Worm (Caenorhabditis elegans): ENCODE data around the gene nhr-249.

Gene nhr-249

ce11 chrIV:6977089-6977558, 4.8 kb upstream of the nhr-249 start, which contains the start of the genes pgl-1 and him-3:
pgl-1 (minus strand) TSS chrIV:6977318.
him-3 (plus strand) TSS chrIV:6977508.
- TF ChIP-seq skn-1 (tag; optimal IDR thresholded peaks at IDR 0.05) (no peak), nhr-20 (tag; optimal IDR thresholded peaks at IDR 0.05) (no peak), lin-39 (tag; optimal IDR thresholded peaks at IDR 0.05) (no peak)

- TF ChIP-seq lin-14 (GFP tag; optimal IDR thresholded peaks at IDR 0.05) (no peak), sptf-1 (tag; optimal IDR thresholded peaks at IDR 0.05) (no peak), aly-2 (tag; optimal IDR thresholded peaks at IDR 0.05) (no peak), jun-1 (tag; optimal IDR thresholded peaks at IDR 0.05) (no peak), hlh-17 (GFP tag; optimal IDR thresholded peaks at IDR 0.05; ENCODE audit: borderline replicate concordance) (no peak), egl-13 (tag; optimal IDR thresholded peaks at IDR 0.05) (no peak), unc-98 (GFP tag; IDR thresholded peaks at IDR 0.05) (no peak), nhr-47 (tag; optimal IDR thresholded peaks at IDR 0.05) (no peak), fkh-8 (tag; optimal IDR thresholded peaks at IDR 0.05) (no peak)
Observed at ce11 chrIV:6974162-6974938, 2.0 kb upstream of the nhr-249 start.

DNA sequence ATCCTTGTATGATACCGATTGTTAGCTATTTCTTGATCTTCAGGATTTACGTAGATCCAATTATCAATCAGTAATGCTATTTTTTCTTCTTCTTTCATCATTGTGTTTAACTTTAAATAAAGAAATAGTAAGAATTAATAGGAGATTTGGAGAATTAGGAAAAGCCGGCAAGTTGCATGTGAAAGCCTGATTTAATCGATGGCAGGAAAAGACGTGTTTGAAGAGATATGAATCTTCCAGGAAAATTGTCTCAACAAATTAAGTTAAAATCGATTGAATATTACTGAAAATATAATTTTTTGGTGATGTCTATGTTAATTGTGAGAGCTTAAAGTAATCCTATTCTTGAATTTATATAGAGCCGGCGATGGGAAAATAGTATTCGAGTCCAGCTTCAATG, 1.1 kb downstream of the nhr-249 start, which contains the start of gene ZK381.62:
TSS of gene ZK381.62 (minus strand) at position 101 of the 400 bp plus-strand sequence.
- no peak for TF ChIP-seq zip-4 (GFP tag; optimal IDR thresholded peaks at IDR 0.05)
- TF ChIP-seq fkh-10 (GFP tag; optimal IDR thresholded peaks at IDR 0.05): no peak
- no peak for TF ChIP-seq nhr-77 (tag; optimal IDR thresholded peaks at IDR 0.05)

ce11 chrIV:6970271-6970670, 2.1 kb downstream of the nhr-249 start, which contains the start of gene ZK381.8:
ZK381.8 (minus strand) TSS chrIV:6970371.
- no peak for TF ChIP-seq fkh-4 (tag; optimal IDR thresholded peaks at IDR 0.05; ENCODE audit: borderline replicate concordance)
- TF ChIP-seq nhr-19 (GFP tag; conservative IDR thresholded peaks at IDR 0.05): no peak
- no peak for TF ChIP-seq nhr-237 (tag; optimal IDR thresholded peaks at IDR 0.05)
- no peak for TF ChIP-seq mab-9 (GFP tag; IDR thresholded peaks at IDR 0.05)

DNA sequence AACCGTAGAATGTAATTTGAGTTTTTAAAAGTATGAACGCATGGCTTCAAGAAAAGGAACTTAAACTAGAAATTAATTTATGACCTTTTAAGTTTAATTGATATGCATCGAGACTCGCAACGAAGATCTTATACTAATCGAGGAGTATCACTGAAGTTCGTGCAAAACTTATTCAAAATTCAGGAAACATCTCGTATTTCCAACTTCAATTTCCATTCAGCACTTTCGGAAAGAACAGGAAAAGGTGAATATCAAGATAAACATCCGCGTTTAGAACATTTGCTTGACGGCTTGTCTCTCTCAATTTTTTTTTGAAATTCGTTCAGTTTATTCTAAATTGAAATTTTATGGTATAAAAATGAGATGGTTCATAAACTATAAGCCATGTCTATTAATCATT, 7.1 kb downstream of the nhr-249 start, which contains the start of gene ZK381.2:
TSS of gene ZK381.2 (plus strand) at position 301 of the 400 bp plus-strand sequence.
- TF ChIP-seq Y116A8C.19 (tag; optimal IDR thresholded peaks at IDR 0.05; ENCODE audit: borderline replicate concordance) (no peak), ceh-63 (GFP tag; optimal IDR thresholded peaks at IDR 0.05) (no peak), ces-1 (GFP tag; optimal IDR thresholded peaks at IDR 0.05) (no peak), nhr-90 (tag; optimal IDR thresholded peaks at IDR 0.05; ENCODE audit: poor library complexity) (no peak), zip-4 (GFP tag; optimal IDR thresholded peaks at IDR 0.05) (no peak), blmp-1 (tag; optimal IDR thresholded peaks at IDR 0.05) (no peak), egl-13 (tag; optimal IDR thresholded peaks at IDR 0.05) (no peak), mep-1 (tag; optimal IDR thresholded peaks at IDR 0.05) (no peak), jun-1 (tag; optimal IDR thresholded peaks at IDR 0.05) (no peak), ztf-11 (tag; optimal IDR thresholded peaks at IDR 0.05) (no peak), efl-3 (GFP tag; optimal IDR thresholded peaks at IDR 0.05) (no peak), xbp-1 (tag; optimal IDR thresholded peaks at IDR 0.05) (no peak), nhr-19 (GFP tag; conservative IDR thresholded peaks at IDR 0.05) (no peak), ztf-4 (tag; optimal IDR thresholded peaks at IDR 0.05) (no peak)

DNA sequence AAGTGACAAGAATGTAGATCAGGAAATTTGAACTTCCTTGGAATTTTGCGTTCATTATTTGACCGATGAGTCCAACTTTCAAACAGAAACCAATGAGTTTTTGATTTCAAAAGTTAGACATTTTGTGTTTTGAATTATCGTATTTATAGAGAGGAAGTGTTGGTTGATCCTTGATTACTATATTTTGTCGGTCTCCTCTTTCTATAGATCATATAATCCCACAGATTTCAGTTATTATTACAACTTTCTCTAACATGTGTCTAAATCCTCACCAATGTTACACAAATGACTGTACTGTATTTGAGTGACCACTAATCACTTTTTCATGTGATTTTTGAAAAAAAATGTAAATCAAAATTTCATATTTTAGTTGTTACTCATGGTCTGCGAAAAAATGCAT, 7.8 kb downstream of the nhr-249 start, which contains the start of gene B0478.3:
TSS of gene B0478.3 (minus strand) at position 101 of the 400 bp plus-strand sequence.
- TF ChIP-seq pqm-1 (tag; optimal IDR thresholded peaks at IDR 0.05) (no peak), C16A3.4 (tag; optimal IDR thresholded peaks at IDR 0.05) (no peak), F16B12.6 (tag; optimal IDR thresholded peaks at IDR 0.05) (no peak), egl-27 (tag; optimal IDR thresholded peaks at IDR 0.05) (no peak), rnt-1 (tag; optimal IDR thresholded peaks at IDR 0.05) (no peak), lin-13 (GFP tag; optimal IDR thresholded peaks at IDR 0.05) (no peak), fkh-8 (tag; optimal IDR thresholded peaks at IDR 0.05) (no peak), vab-15 (tag; optimal IDR thresholded peaks at IDR 0.05) (no peak), isw-1 (GFP tag; IDR thresholded peaks at IDR 0.05) (no peak), aha-1 (tag; optimal IDR thresholded peaks at IDR 0.05) (no peak), ceh-82 (tag; optimal IDR thresholded peaks at IDR 0.05) (no peak), skn-1 (tag; optimal IDR thresholded peaks at IDR 0.05) (no peak), ets-5 (GFP tag; IDR thresholded peaks at IDR 0.05) (no peak)

All from whole organism, L1 larva.